Worm (Caenorhabditis elegans): Measurements from ENCODE around the gene sur-7.

The sur-7 gene

DNA sequence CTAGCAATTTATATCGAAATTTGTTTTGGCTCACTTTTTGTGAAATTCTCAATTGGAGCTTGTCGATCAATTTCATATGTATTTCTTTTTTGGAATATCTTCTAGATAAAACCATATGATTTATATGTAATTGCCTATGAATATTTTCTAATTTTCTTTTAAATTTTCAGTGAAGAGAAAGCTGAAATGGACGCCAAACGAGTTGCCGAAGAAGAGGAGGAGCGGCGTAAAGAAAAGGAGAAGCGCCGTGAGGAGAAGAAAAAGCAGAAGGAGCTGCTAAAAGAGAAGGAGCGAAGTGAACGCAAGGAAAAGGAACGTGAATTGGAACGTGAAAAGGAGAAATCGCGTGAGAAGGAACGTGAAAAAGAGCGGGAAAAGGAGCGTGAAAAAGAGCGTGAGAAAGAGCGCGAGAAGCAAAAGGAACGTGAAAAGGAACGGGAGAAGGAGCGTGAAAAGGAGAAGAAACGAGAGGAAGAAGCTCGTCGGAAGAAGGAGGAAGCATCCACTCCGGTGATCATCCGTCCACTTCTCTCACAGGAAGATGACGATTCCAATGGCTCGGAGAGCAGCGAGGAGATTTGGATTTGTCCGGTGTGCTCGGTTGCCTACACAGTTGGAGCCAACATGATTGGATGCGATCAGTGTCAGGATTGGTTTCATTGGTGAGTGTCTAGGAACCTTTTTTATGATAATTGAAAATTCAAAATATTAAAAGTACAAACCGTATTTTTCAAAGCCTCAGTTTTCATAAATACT, 32.3 kb upstream of the sur-7 start:
- TF ChIP-seq fkh-10 (GFP tag; optimal IDR thresholded peaks at IDR 0.05): peak; percentile 42
- no peak for TF ChIP-seq hlh-30 (tag; optimal IDR thresholded peaks at IDR 0.05; ENCODE audit: insufficient read depth)

ce11 chrX:16345296-16345695, 31.1 kb upstream of the sur-7 start:
- TF ChIP-seq C38D4.7 (GFP tag; optimal IDR thresholded peaks at IDR 0.05) (no peak), fkh-10 (GFP tag; optimal IDR thresholded peaks at IDR 0.05) (peak; percentile 74), eyg-1 (tag; optimal IDR thresholded peaks at IDR 0.05) (no peak), unc-86 (tag; optimal IDR thresholded peaks at IDR 0.05) (no peak)

- TF ChIP-seq mec-3 (tag; optimal IDR thresholded peaks at IDR 0.05; ENCODE audit: borderline replicate concordance): no peak
- TF ChIP-seq elt-2 (tag; optimal IDR thresholded peaks at IDR 0.05): peak; percentile 73
These were observed 30.0 kb upstream of the sur-7 start for ce11 chrX:16346212-16346883.

DNA sequence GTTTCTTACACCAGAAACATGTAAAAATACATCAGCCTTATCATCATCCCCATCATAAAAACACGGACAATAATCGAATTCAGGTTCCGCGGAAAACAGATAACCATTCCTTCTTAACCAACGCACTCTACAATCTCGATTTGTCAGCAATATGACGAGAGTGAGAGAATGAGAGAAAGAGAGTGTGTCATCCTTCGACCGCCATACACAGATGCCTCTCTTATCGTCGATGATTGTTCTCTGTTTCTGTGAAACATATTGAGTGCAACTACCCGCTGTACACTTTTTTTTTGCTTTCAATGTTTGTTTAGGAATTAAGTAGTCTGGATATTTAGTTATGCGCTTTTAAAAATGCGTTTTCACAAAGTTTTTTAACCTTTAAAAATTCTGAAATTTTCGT, 27.4 kb upstream of the sur-7 start:
- no peak for TF ChIP-seq ceh-22 (tag; optimal IDR thresholded peaks at IDR 0.05)
- TF ChIP-seq ceh-45 (GFP tag; IDR thresholded peaks at IDR 0.05): no peak
- TF ChIP-seq pag-3 (tag; optimal IDR thresholded peaks at IDR 0.05; ENCODE audit: borderline replicate concordance): no peak
- no peak for TF ChIP-seq pha-4 (tag; optimal IDR thresholded peaks at IDR 0.05)
- no peak for TF ChIP-seq tbx-2 (tag; optimal IDR thresholded peaks at IDR 0.05)
- no peak for TF ChIP-seq npax-4 (tag; optimal IDR thresholded peaks at IDR 0.05)
- TF ChIP-seq ref-2 (tag; optimal IDR thresholded peaks at IDR 0.05): no peak
- peak; percentile 8 for TF ChIP-seq rnt-1 (tag; optimal IDR thresholded peaks at IDR 0.05)
- no peak for TF ChIP-seq tbx-7 (tag; optimal IDR thresholded peaks at IDR 0.05)
- peak; percentile 64 for TF ChIP-seq elt-2 (tag; optimal IDR thresholded peaks at IDR 0.05)
- no peak for TF ChIP-seq elt-4 (tag; optimal IDR thresholded peaks at IDR 0.05)
- no peak for TF ChIP-seq sdc-2 (tag; optimal IDR thresholded peaks at IDR 0.05)
- TF ChIP-seq ttx-3 (tag; optimal IDR thresholded peaks at IDR 0.05): no peak
- no peak for TF ChIP-seq sox-4 (tag; optimal IDR thresholded peaks at IDR 0.05)
- TF ChIP-seq ceh-34 (tag; optimal IDR thresholded peaks at IDR 0.05): no peak
- no peak for TF ChIP-seq ceh-14 (tag; optimal IDR thresholded peaks at IDR 0.05)
- no peak for TF ChIP-seq ceh-2 (tag; optimal IDR thresholded peaks at IDR 0.05)
- TF ChIP-seq zip-5 (tag; optimal IDR thresholded peaks at IDR 0.05): no peak
- no peak for TF ChIP-seq ceh-31 (tag; optimal IDR thresholded peaks at IDR 0.05)
- no peak for TF ChIP-seq ama-1 (optimal IDR thresholded peaks at IDR 0.05)
- TF ChIP-seq ztf-16 (tag; optimal IDR thresholded peaks at IDR 0.05): no peak
- peak; percentile 19 for TF ChIP-seq dve-1 (tag; optimal IDR thresholded peaks at IDR 0.05)
- no peak for TF ChIP-seq hlh-13 (GFP tag; optimal IDR thresholded peaks at IDR 0.05)

- TF ChIP-seq hlh-30 (tag; optimal IDR thresholded peaks at IDR 0.05; ENCODE audit: insufficient read depth) (peak; percentile 21), fkh-10 (GFP tag; optimal IDR thresholded peaks at IDR 0.05) (peak; percentile 77), ceh-34 (tag; optimal IDR thresholded peaks at IDR 0.05) (no peak)
These were observed 23.9 kb upstream of the sur-7 start for ce11 chrX:16352503-16352902.

ce11 chrX:16354598-16355211, 21.7 kb upstream of the sur-7 start, which contains the start of gene nhr-28:
Gene nhr-28 (plus strand): TSS chrX:16354976.
- TF ChIP-seq ahr-1 (tag; optimal IDR thresholded peaks at IDR 0.05) (no peak), ceh-14 (tag; optimal IDR thresholded peaks at IDR 0.05) (no peak), F13H6.1 (tag; optimal IDR thresholded peaks at IDR 0.05) (no peak), pha-4 (tag; optimal IDR thresholded peaks at IDR 0.05) (no peak), ceh-2 (tag; optimal IDR thresholded peaks at IDR 0.05) (no peak)

Measured in whole organism, late embryonic.